In the genomic region with DNA sequence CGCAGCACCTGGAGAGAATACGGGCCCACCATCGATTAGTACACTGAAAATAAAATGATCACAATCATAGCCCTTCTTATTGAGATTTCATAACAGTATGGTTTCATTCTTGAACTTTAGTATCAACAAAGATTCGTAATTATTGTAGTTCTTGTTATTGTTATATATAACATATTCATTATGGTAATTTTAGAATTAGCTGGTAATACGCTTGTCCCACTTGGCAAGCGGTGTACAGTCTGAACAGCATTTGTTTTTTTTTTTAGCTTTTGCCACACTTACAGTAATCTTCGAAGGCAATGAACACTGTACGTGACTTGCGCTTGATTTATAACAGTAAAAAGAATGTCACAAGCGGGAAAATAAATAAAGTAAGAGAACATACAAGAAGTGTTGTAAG, we compare ENCODE assay signal across 1 fruit fly cellular context.
A peak's percentile ranks its signal among the peaks of the same experiment; 100 is the strongest.
TF ChIP-seq lines count a peak whose summit lies in the region.

No protein-coding gene starts in this region.

TF ChIP-seq in whole organism, embryonic, 481 proteins besides CTCF, POLR2A, EP300 and RAD21 (continued from another document):
- peak; percentile 14 for TF ChIP-seq CG30403 (GFP tag; optimal IDR thresholded peaks at IDR 0.05; lab: Kevin White, UChicago)
- TF ChIP-seq mld (GFP tag; IDR thresholded peaks at IDR 0.05; lab: Robert Waterston, UW; ENCODE audit: partially characterized antibody): no peak
- peak; percentile 30 for TF ChIP-seq dmrt99B (tag; optimal IDR thresholded peaks at IDR 0.05; lab: Kevin White, UChicago)
- TF ChIP-seq lola (GFP tag; optimal IDR thresholded peaks at IDR 0.05; lab: Kevin White, UChicago): peak in 1 of 3 experiments; percentile 33
- no peak for TF ChIP-seq wor (GFP tag; IDR thresholded peaks at IDR 0.05; lab: Robert Waterston, UW)
